Worm (Caenorhabditis elegans) whole organism, late embryonic: ENCODE data around the gene str-263.

Source experiments
- Y22D7AL.16 ChIP-seq: sonication (generic microtip); optimal IDR thresholded peaks from 2 replicates; lab custom pipeline; 2016; ENCODE audit warnings: missing genetic modification characterization, missing compliant biosample characterization
- ahr-1 ChIP-seq: sonication (generic microtip); optimal IDR thresholded peaks from 2 replicates; lab custom pipeline; 2016; ENCODE audit warnings: missing genetic modification characterization, missing compliant biosample characterization
- ceh-34 ChIP-seq: sonication (generic microtip); optimal IDR thresholded peaks from 2 replicates; lab custom pipeline; 2016; ENCODE audit warnings: mild to moderate bottlenecking, missing genetic modification characterization, missing compliant biosample characterization
- ceh-48 ChIP-seq: sonication (generic microtip); optimal IDR thresholded peaks from 2 replicates; lab custom pipeline; 2016; ENCODE audit warnings: missing genetic modification characterization, inconsistent platforms, missing compliant biosample characterization
- ceh-6 ChIP-seq: fragments of 200-800 bp; sonication (Bioruptor generic); optimal IDR thresholded peaks from 2 replicates; lab custom pipeline; 2018; ENCODE audit warnings: mild to moderate bottlenecking, missing genetic modification characterization, missing compliant biosample characterization
- elt-2 ChIP-seq: sonication (generic microtip); optimal IDR thresholded peaks from 2 replicates; lab custom pipeline; 2016; ENCODE audit warnings: missing genetic modification reagents, missing genetic modification characterization, missing compliant biosample characterization
- sox-4 ChIP-seq: sonication (generic microtip); optimal IDR thresholded peaks from 2 replicates; lab custom pipeline; 2017; ENCODE audit warnings: mild to moderate bottlenecking, missing genetic modification characterization, inconsistent platforms, missing compliant biosample characterization

DNA sequence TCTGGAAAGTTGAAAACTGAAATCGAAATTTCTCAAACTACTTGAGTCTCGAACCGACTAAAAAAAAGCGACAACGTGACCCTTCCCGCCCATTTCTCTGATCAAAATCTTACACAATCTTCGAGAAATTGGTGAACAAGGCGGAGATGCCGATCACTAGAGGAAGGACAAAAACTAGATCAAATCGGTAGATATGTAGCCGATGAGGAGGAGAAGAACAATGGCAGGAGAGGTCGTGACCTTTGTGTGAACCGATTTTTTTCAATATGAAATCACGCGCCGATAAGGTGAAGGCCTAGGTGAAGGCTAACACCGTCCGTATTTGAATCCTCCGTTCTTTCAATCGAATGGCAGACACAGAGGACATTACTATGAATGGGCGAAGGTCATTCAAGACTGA, 48.0 kb downstream of the str-263 start:
- no peak for TF ChIP-seq sox-4 (tag; lab: Kevin White, UChicago)
- no peak for TF ChIP-seq ceh-48 (tag; lab: Kevin White, UChicago)
- TF ChIP-seq ceh-6 (GFP tag; lab: Kevin White, UChicago), result no peak
- TF ChIP-seq Y22D7AL.16 (tag; lab: Kevin White, UChicago), result no peak
- no peak for TF ChIP-seq elt-2 (tag; lab: Kevin White, UChicago)
- TF ChIP-seq ahr-1, result no peak
- TF ChIP-seq ceh-34, result no peak
